Worm (Caenorhabditis elegans) whole organism, young adult: ENCODE data around the gene srx-36.

Experiments
- Y95B8A.8 ChIP-seq: fragments of 200-800 bp; sonication (Bioruptor generic); IDR thresholded peaks from 2 replicates; pipeline ENCODE4 v1.3.6; 2022; ENCODE audit warnings: missing genetic modification reagents, missing genetic modification characterization, missing compliant biosample characterization
- ama-1 ChIP-seq, 3 experiments: fragments of 150-350 bp in 1 of 3; sonication (generic microtip) in 2 of 3; optimal IDR thresholded peaks; 2 replicates each; lab custom pipeline; 2014 to 2018; ENCODE audit warnings: missing biosample characterization in 2 of 3, missing genetic modification characterization in 2 of 3, missing genetic modification reagents in 2 of 3
- attf-5 ChIP-seq: fragments of 200-800 bp; sonication (Bioruptor generic); optimal IDR thresholded peaks from 2 replicates; lab custom pipeline; 2018; ENCODE audit warnings: mild to moderate bottlenecking, missing genetic modification characterization, missing compliant biosample characterization
- let-607 ChIP-seq, 2 experiments: fragments of 200-800 bp in 1 of 2; sonication (Bioruptor generic) in 1 of 2; sonication (generic microtip) in 1 of 2; optimal IDR thresholded peaks; 2 replicates each; lab custom pipeline; 2016 to 2018; ENCODE audit warnings: mild to moderate bottlenecking in 2 of 2, missing compliant biosample characterization in 2 of 2, missing genetic modification characterization in 2 of 2, moderate library complexity in 2 of 2, missing genotype in 1 of 2
- lin-35 ChIP-seq, 3 experiments: fragments of 150-350 bp in 2 of 3; sonication (generic microtip) in 1 of 3; optimal IDR thresholded peaks; 2 replicates each; lab custom pipeline; 2014 to 2018; ENCODE audit warnings: missing biosample characterization in 3 of 3, missing genetic modification characterization in 3 of 3, missing genetic modification reagents in 3 of 3
- mes-4 ChIP-seq: sonication (generic microtip); optimal IDR thresholded peaks from 2 replicates; lab custom pipeline; 2016; ENCODE audit warnings: missing genotype, missing genetic modification characterization, missing compliant biosample characterization
- snpc-4 ChIP-seq, 5 experiments: fragments of 150-350 bp in 1 of 5; sonication (generic microtip) in 4 of 5; optimal IDR thresholded peaks; 2 replicates each; lab custom pipeline; 2014 to 2018; ENCODE audit warnings: missing genetic modification characterization in 5 of 5, missing biosample characterization in 3 of 5, antibody characterized with exemption in 2 of 5, mild to moderate bottlenecking in 2 of 5, missing compliant biosample characterization in 2 of 5, missing genotype in 2 of 5, moderate library complexity in 2 of 5, missing genetic modification reagents in 1 of 5
- somi-1 ChIP-seq: fragments of 200-800 bp; sonication (Bioruptor generic); optimal IDR thresholded peaks from 2 replicates; lab custom pipeline; 2018; ENCODE audit warnings: mild to moderate bottlenecking, missing genetic modification characterization, missing compliant biosample characterization
- tbp1 ChIP-seq: fragments of 200-800 bp; sonication (Bioruptor generic); optimal IDR thresholded peaks from 2 replicates; lab custom pipeline; 2018; ENCODE audit warnings: mild to moderate bottlenecking, missing genetic modification characterization, missing compliant biosample characterization
- tlf-1 ChIP-seq: fragments of 200-800 bp; sonication (Bioruptor generic); optimal IDR thresholded peaks from 2 replicates; lab custom pipeline; 2018; ENCODE audit warnings: mild to moderate bottlenecking, missing genetic modification characterization, missing compliant biosample characterization
- unc-62 ChIP-seq: fragments of 150-350 bp; optimal IDR thresholded peaks from 2 replicates; lab custom pipeline; 2014; ENCODE audit warnings: missing biosample characterization, missing genetic modification reagents, missing genetic modification characterization

- TF ChIP-seq lin-35 (GFP tag; optimal IDR thresholded peaks at IDR 0.05; lab: Kevin White, UChicago) = no peak
- no peak for TF ChIP-seq Y95B8A.8 (GFP tag; lab: Robert Waterston, UW)
- TF ChIP-seq unc-62 (GFP tag; lab: Kevin White, UChicago) = no peak
- TF ChIP-seq attf-5 = no peak
- TF ChIP-seq tlf-1 = no peak
- TF ChIP-seq snpc-4 (GFP tag; optimal IDR thresholded peaks at IDR 0.05; lab: Kevin White, UChicago) = no peak
- no peak for TF ChIP-seq snpc-4 (tag; optimal IDR thresholded peaks at IDR 0.05; lab: Kevin White, UChicago)
- no peak for TF ChIP-seq somi-1 (GFP tag; lab: Kevin White, UChicago)
- TF ChIP-seq ama-1 (optimal IDR thresholded peaks at IDR 0.05; lab: Kevin White, UChicago) = no peak
- no peak for TF ChIP-seq ama-1 (GFP tag; optimal IDR thresholded peaks at IDR 0.05; lab: Kevin White, UChicago)
- no peak for TF ChIP-seq tbp1 (GFP tag; lab: Kevin White, UChicago)
- no peak for TF ChIP-seq mes-4 (tag; lab: Kevin White, UChicago)
- TF ChIP-seq let-607 (tag; optimal IDR thresholded peaks at IDR 0.05; lab: Kevin White, UChicago) = no peak
Observed at ce11 chrV:7136859-7137258, 6.0 kb upstream of the srx-36 start.
